Worm (Caenorhabditis elegans): ENCODE data around the gene C46A5.1.

C46A5.1 gene

DNA sequence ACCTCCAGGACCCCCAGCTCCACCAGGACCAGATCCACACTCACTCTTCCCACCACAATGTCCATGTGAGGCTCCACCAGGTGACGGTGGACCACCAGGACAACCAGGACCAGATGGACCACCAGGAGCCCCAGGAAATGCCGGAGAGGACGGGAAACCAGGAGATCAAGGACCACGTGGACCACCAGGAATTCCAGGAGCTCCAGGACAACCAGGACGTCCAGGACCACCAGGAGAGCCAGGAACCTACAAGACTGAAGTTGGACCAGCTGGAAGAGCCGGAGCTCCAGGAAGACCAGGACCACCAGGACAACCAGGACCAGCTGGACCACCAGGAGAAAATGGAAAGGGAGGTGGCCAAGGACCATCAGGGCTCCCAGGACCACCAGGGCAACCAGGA is 9.6 kb upstream of the C46A5.1 start:
- TF ChIP-seq ZK546.5 (tag; optimal IDR thresholded peaks at IDR 0.05) = no peak

DNA sequence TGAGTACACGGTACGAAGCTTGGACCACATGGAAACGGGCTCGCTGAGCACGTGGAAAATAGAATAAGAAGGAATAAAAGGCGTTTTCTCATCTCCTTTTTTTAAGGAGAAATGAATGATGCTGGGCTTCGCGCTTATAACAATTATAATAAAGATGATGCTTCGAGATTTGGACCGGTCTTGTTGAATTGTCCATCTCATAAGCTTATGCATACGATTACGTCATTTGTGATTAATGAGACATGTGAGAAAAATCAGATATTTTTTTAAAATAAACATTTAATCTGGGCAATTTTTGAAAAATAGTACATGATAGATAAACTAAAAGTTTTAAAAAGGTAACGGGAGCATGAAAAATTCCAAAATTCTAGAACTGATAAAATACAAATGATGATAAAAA is 6.5 kb upstream of the C46A5.1 start, which contains the start of gene C46A5.4:
Gene C46A5.4, minus strand, starts transcription at position 101 of the 400 bp plus-strand sequence.
- TF ChIP-seq nhr-6 (tag; optimal IDR thresholded peaks at IDR 0.05) (no peak), nhr-21 (tag; optimal IDR thresholded peaks at IDR 0.05) (no peak), sma-3 (GFP tag; optimal IDR thresholded peaks at IDR 0.05) (no peak), elt-1 (tag; optimal IDR thresholded peaks at IDR 0.05) (no peak), mbf-1 (tag; optimal IDR thresholded peaks at IDR 0.05) (no peak), crh-2 (tag; optimal IDR thresholded peaks at IDR 0.05) (no peak), ceh-16 (tag; optimal IDR thresholded peaks at IDR 0.05) (no peak), F13H6.1 (tag; optimal IDR thresholded peaks at IDR 0.05) (no peak), ZK546.5 (tag; optimal IDR thresholded peaks at IDR 0.05) (no peak), mab-5 (tag; optimal IDR thresholded peaks at IDR 0.05) (no peak), skn-1 (tag; optimal IDR thresholded peaks at IDR 0.05) (no peak), unc-62 (GFP tag; optimal IDR thresholded peaks at IDR 0.05) (no peak), elt-3 (tag; optimal IDR thresholded peaks at IDR 0.05) (no peak), ztf-4 (tag; optimal IDR thresholded peaks at IDR 0.05) (no peak)

DNA sequence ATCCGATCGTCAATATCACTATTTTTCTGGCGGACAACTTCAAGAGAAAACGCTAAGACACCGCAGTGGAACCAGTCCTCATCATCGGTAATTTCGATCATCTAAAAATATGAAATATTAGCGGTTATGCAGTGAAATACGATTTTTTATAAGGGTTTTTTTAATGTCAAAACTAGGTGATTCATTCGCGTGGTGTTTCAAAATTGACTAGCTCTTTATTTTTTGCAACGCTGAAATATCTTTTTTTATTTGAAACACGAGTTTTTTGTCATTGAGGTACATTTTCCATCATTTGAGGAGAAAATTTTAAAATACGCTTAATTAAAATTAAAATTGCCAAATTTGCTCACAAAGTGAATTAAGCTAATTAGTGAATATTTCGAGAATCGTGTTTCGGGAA is 4.2 kb upstream of the C46A5.1 start, which contains the start of gene dsb-3:
Gene dsb-3, minus strand, starts transcription at position 101 of the 400 bp plus-strand sequence.
- TF ChIP-seq R02D3.7 (tag; optimal IDR thresholded peaks at IDR 0.05) = no peak
- TF ChIP-seq peb-1 (tag; optimal IDR thresholded peaks at IDR 0.05) = no peak
- no peak for TF ChIP-seq snpc-4 (tag; optimal IDR thresholded peaks at IDR 0.05)
- TF ChIP-seq lin-39 (tag; optimal IDR thresholded peaks at IDR 0.05) = no peak
- TF ChIP-seq lin-11 (tag; optimal IDR thresholded peaks at IDR 0.05) = no peak
- no peak for TF ChIP-seq crh-2 (tag; optimal IDR thresholded peaks at IDR 0.05)

DNA sequence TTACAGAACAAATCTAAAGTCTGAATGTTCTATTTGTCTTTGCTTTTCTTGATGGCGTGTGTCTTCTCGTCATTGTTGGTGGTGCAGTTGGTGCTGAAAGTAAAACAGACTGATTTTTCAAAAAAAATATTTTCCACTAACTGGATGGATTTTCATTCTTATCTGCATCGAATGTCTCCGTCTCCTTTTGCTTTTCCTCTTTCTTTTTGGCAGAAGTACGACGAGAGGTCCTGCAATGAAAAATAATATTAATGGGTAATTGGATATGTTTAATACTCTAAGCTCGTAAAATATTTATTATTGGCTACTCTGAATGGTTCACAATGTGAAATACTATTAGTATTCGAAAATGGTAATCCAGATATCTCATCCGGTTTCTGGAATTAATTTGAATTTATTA is 3.6 kb upstream of the C46A5.1 start, which contains the start of gene del-7:
Gene del-7, plus strand, starts transcription at position 301 of the 400 bp plus-strand sequence.
- TF ChIP-seq snpc-4 (tag; optimal IDR thresholded peaks at IDR 0.05) = no peak
- no peak for TF ChIP-seq unc-55 (GFP tag; optimal IDR thresholded peaks at IDR 0.05)
- no peak for TF ChIP-seq F13H6.1 (tag; optimal IDR thresholded peaks at IDR 0.05)
- no peak for TF ChIP-seq nhr-129 (tag; optimal IDR thresholded peaks at IDR 0.05)
- TF ChIP-seq ceh-82 (tag; optimal IDR thresholded peaks at IDR 0.05) = no peak
- TF ChIP-seq elt-1 (tag; optimal IDR thresholded peaks at IDR 0.05) = no peak
- TF ChIP-seq mdl-1 (tag; optimal IDR thresholded peaks at IDR 0.05) = no peak
- TF ChIP-seq nhr-237 (tag; optimal IDR thresholded peaks at IDR 0.05) = no peak
- TF ChIP-seq ZK546.5 (tag; optimal IDR thresholded peaks at IDR 0.05) = no peak
- no peak for TF ChIP-seq alr-1 (tag; optimal IDR thresholded peaks at IDR 0.05)
- TF ChIP-seq gmeb-1 (tag; optimal IDR thresholded peaks at IDR 0.05) = no peak

DNA sequence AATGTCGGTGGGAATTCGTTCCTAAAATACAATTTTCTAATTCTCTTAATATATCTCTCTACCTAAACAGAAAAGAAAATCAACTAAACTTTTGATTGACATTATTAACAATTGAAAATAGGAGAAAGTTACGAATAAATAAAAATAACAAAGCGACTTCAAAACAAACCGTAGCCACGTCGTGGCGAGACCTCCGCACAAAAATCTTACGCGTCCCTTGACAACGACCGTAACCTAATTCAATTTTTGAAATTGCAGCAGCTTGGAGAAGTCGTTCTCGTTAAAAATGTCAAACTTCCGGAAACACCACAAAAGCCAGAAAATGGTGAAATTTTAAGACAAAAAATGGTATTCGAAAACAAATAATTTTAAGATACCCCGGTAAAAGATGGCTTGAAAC is 588 bp downstream of the C46A5.1 start:
- TF ChIP-seq ceh-82 (tag; optimal IDR thresholded peaks at IDR 0.05) (no peak), elt-1 (tag; optimal IDR thresholded peaks at IDR 0.05) (no peak), skn-1 (tag; optimal IDR thresholded peaks at IDR 0.05) (no peak), ztf-4 (tag; optimal IDR thresholded peaks at IDR 0.05) (no peak), mbf-1 (tag; optimal IDR thresholded peaks at IDR 0.05) (no peak), mab-5 (tag; optimal IDR thresholded peaks at IDR 0.05) (no peak), blmp-1 (tag; optimal IDR thresholded peaks at IDR 0.05; ENCODE audit: insufficient read depth) (no peak), unc-39 (tag; optimal IDR thresholded peaks at IDR 0.05) (no peak)

DNA sequence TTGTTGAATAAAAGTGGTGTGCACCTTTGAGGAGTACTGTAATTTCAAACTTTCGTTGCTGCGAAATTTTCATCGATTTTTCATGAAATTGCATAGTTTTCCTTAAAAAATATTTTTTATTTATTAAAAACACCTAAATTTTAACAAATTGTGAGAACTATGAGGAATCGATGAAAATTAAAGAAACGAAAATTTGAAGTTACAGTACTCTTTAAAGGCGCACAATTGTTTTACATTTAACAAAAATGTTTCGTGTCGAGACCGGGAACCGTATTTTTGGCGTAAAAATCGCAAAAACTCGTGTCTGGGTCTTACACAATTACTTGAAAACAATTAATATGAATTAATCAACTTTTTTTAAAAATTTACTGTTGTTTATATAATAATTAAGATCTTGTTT is 6.4 kb downstream of the C46A5.1 start, which contains the start of gene rdl-1:
Gene rdl-1, minus strand, starts transcription at position 101 of the 400 bp plus-strand sequence.
- TF ChIP-seq nhr-25 (tag; optimal IDR thresholded peaks at IDR 0.05) = no peak
- TF ChIP-seq Y55F3AM.14 (GFP tag; optimal IDR thresholded peaks at IDR 0.05) = no peak
- TF ChIP-seq sma-3 (GFP tag; optimal IDR thresholded peaks at IDR 0.05) = no peak
- TF ChIP-seq lin-11 (tag; optimal IDR thresholded peaks at IDR 0.05) = no peak
- TF ChIP-seq ama-1 (optimal IDR thresholded peaks at IDR 0.05) = no peak
- TF ChIP-seq lin-39 (tag; optimal IDR thresholded peaks at IDR 0.05) = no peak
- no peak for TF ChIP-seq nhr-129 (tag; optimal IDR thresholded peaks at IDR 0.05)
- TF ChIP-seq elt-3 (tag; optimal IDR thresholded peaks at IDR 0.05) = no peak
- no peak for TF ChIP-seq dmd-4 (tag; optimal IDR thresholded peaks at IDR 0.05)
- TF ChIP-seq mdl-1 (tag; optimal IDR thresholded peaks at IDR 0.05) = no peak
- TF ChIP-seq fos-1 (tag; optimal IDR thresholded peaks at IDR 0.05) = no peak
- TF ChIP-seq R02D3.7 (tag; optimal IDR thresholded peaks at IDR 0.05) = no peak
- no peak for TF ChIP-seq unc-39 (tag; optimal IDR thresholded peaks at IDR 0.05)
- no peak for TF ChIP-seq sma-9 (GFP tag; optimal IDR thresholded peaks at IDR 0.05)
- TF ChIP-seq sma-9 (tag; optimal IDR thresholded peaks at IDR 0.05) = no peak
- TF ChIP-seq skn-1 (tag; optimal IDR thresholded peaks at IDR 0.05) = no peak
- no peak for TF ChIP-seq lin-13 (GFP tag; optimal IDR thresholded peaks at IDR 0.05)
- TF ChIP-seq nhr-23 (tag; optimal IDR thresholded peaks at IDR 0.05) = no peak
- no peak for TF ChIP-seq ceh-82 (tag; optimal IDR thresholded peaks at IDR 0.05)
- no peak for TF ChIP-seq mab-5 (tag; optimal IDR thresholded peaks at IDR 0.05)
- TF ChIP-seq alr-1 (tag; optimal IDR thresholded peaks at IDR 0.05) = no peak
